Worm (Caenorhabditis elegans): ENCODE data around the gene nhr-32.

- TF ChIP-seq pqm-1 (tag; optimal IDR thresholded peaks at IDR 0.05) (no peak), ceh-2 (tag; optimal IDR thresholded peaks at IDR 0.05) (no peak), elt-4 (tag; optimal IDR thresholded peaks at IDR 0.05) (no peak), nfya-1 (tag; optimal IDR thresholded peaks at IDR 0.05) (no peak), ttx-3 (tag; optimal IDR thresholded peaks at IDR 0.05) (no peak), pha-2 (tag; optimal IDR thresholded peaks at IDR 0.05) (no peak), nhr-11 (tag; optimal IDR thresholded peaks at IDR 0.05) (no peak), eyg-1 (tag; optimal IDR thresholded peaks at IDR 0.05) (no peak), ceh-14 (tag; optimal IDR thresholded peaks at IDR 0.05) (no peak), dve-1 (tag; optimal IDR thresholded peaks at IDR 0.05) (no peak), sox-4 (tag; optimal IDR thresholded peaks at IDR 0.05) (no peak), unc-55 (GFP tag; optimal IDR thresholded peaks at IDR 0.05) (no peak)
Measured at ce11 chrX:13250163-13250562, 1.6 kb upstream of the nhr-32 start.
